Worm (Caenorhabditis elegans): ENCODE data around the gene sad-1.

DNA sequence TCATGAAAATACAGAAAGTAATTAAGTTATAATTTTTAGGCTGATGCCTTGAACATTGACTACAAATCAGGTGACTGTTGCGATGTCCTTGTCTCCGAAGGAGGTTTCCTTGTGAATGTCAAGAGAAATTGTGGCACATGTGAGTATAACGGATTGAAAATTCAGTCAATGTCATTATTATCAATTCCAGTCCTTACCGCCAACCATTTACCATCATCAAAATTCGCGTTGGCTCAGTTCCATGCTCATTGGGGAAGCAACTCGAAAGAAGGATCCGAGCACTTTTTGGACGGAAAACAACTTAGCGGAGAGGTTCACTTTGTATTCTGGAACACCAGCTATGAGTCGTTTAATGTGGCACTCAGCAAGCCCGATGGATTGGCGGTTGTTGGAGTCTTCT is 42.9 kb upstream of the sad-1 start:
- no peak for TF ChIP-seq egl-27 (tag; optimal IDR thresholded peaks at IDR 0.05)
- TF ChIP-seq nhr-237 (tag; optimal IDR thresholded peaks at IDR 0.05), result no peak
- TF ChIP-seq unc-62 (GFP tag; optimal IDR thresholded peaks at IDR 0.05), result no peak
- no peak for TF ChIP-seq unc-130 (tag; optimal IDR thresholded peaks at IDR 0.05)
- no peak for TF ChIP-seq snpc-4 (tag; optimal IDR thresholded peaks at IDR 0.05)
- no peak for TF ChIP-seq pqm-1 (tag; optimal IDR thresholded peaks at IDR 0.05)
- TF ChIP-seq fkh-10 (GFP tag; optimal IDR thresholded peaks at IDR 0.05), result no peak
- no peak for TF ChIP-seq elt-3 (tag; optimal IDR thresholded peaks at IDR 0.05)
- no peak for TF ChIP-seq fos-1 (tag; optimal IDR thresholded peaks at IDR 0.05)
- no peak for TF ChIP-seq lin-39 (tag; optimal IDR thresholded peaks at IDR 0.05)
- no peak for TF ChIP-seq nhr-28 (tag; optimal IDR thresholded peaks at IDR 0.05)
- TF ChIP-seq lin-13 (GFP tag; optimal IDR thresholded peaks at IDR 0.05), result no peak
- TF ChIP-seq tlp-1 (tag; optimal IDR thresholded peaks at IDR 0.05), result no peak
- no peak for TF ChIP-seq nhr-11 (tag; optimal IDR thresholded peaks at IDR 0.05)
